Worm (Caenorhabditis elegans) whole organism, L2 larva: ENCODE measurements around the gene cal-3.

Experiments used
- R02D3.7 ChIP-seq: fragments of 150-350 bp; optimal IDR thresholded peaks from 2 replicates; lab custom pipeline; 2014; ENCODE audit warnings: missing biosample characterization, missing genetic modification characterization
- ZK546.5 ChIP-seq: sonication (generic microtip); optimal IDR thresholded peaks from 2 replicates; lab custom pipeline; 2017; ENCODE audit warnings: missing biosample characterization, missing genetic modification characterization
- ama-1 ChIP-seq: fragments of 150-350 bp; optimal IDR thresholded peaks from 2 replicates; lab custom pipeline; 2018; ENCODE audit warnings: inconsistent platforms
- blmp-1 ChIP-seq: sonication (generic microtip); optimal IDR thresholded peaks from 2 replicates; lab custom pipeline; 2017; ENCODE audit warnings: missing genetic modification characterization, mild to moderate bottlenecking, missing compliant biosample characterization, antibody characterized with exemption, moderate library complexity; ENCODE audit not compliant: insufficient read depth
- ceh-16 ChIP-seq: fragments of 150-350 bp; optimal IDR thresholded peaks from 2 replicates; lab custom pipeline; 2014; ENCODE audit warnings: missing biosample characterization, missing genetic modification characterization
- ceh-82 ChIP-seq: fragments of 150-350 bp; optimal IDR thresholded peaks from 2 replicates; lab custom pipeline; 2014; ENCODE audit warnings: missing biosample characterization, missing genetic modification characterization
- dmd-4 ChIP-seq: sonication (generic microtip); optimal IDR thresholded peaks from 2 replicates; lab custom pipeline; 2017; ENCODE audit warnings: missing biosample characterization, missing genetic modification characterization
- elt-1 ChIP-seq: fragments of 150-350 bp; optimal IDR thresholded peaks from 2 replicates; lab custom pipeline; 2014; ENCODE audit warnings: missing biosample characterization, missing genetic modification characterization
- gmeb-1 ChIP-seq: fragments of 150-350 bp; optimal IDR thresholded peaks from 2 replicates; lab custom pipeline; 2014; ENCODE audit warnings: missing biosample characterization, missing genetic modification characterization
- lin-11 ChIP-seq: fragments of 150-350 bp; sonication (generic microtip); optimal IDR thresholded peaks from 2 replicates; lab custom pipeline; 2014; ENCODE audit warnings: missing biosample characterization, missing genetic modification characterization, inconsistent platforms, mixed read lengths
- lin-13 ChIP-seq: fragments of 150-350 bp; optimal IDR thresholded peaks from 2 replicates; lab custom pipeline; 2014; ENCODE audit warnings: missing biosample characterization, missing genetic modification reagents, missing genetic modification characterization
- lin-39 ChIP-seq: fragments of 150-350 bp; optimal IDR thresholded peaks from 2 replicates; lab custom pipeline; 2014; ENCODE audit warnings: missing biosample characterization, missing genetic modification reagents, missing genetic modification characterization
- mab-5 ChIP-seq: fragments of 150-350 bp; optimal IDR thresholded peaks from 2 replicates; lab custom pipeline; 2014; ENCODE audit warnings: missing biosample characterization, missing genetic modification characterization
- mdl-1 ChIP-seq, 2 experiments: fragments of 150-350 bp in 1 of 2; sonication (generic microtip) in 1 of 2; optimal IDR thresholded peaks; 2 replicates each; lab custom pipeline; 2017; ENCODE audit warnings: missing biosample characterization in 2 of 2, missing genetic modification characterization in 2 of 2
- nhr-10 ChIP-seq: sonication (generic microtip); optimal IDR thresholded peaks from 2 replicates; lab custom pipeline; 2017; ENCODE audit warnings: missing biosample characterization, missing genetic modification characterization
- nhr-11 ChIP-seq: fragments of 150-350 bp; optimal IDR thresholded peaks from 2 replicates; lab custom pipeline; 2014; ENCODE audit warnings: missing biosample characterization, missing genetic modification characterization
- nhr-12 ChIP-seq: fragments of 150-350 bp; optimal IDR thresholded peaks from 2 replicates; lab custom pipeline; 2014; ENCODE audit warnings: missing biosample characterization, missing genetic modification characterization
- nhr-21 ChIP-seq: fragments of 150-350 bp; optimal IDR thresholded peaks from 2 replicates; lab custom pipeline; 2014; ENCODE audit warnings: missing biosample characterization, missing genetic modification characterization
- nhr-237 ChIP-seq: fragments of 150-350 bp; optimal IDR thresholded peaks from 2 replicates; lab custom pipeline; 2014; ENCODE audit warnings: missing biosample characterization, missing genetic modification characterization
- nhr-25 ChIP-seq: fragments of 150-350 bp; sonication (generic microtip); optimal IDR thresholded peaks from 3 replicates; lab custom pipeline; 2014; ENCODE audit warnings: missing biosample characterization, missing genetic modification characterization
- nhr-6 ChIP-seq: fragments of 150-350 bp; optimal IDR thresholded peaks from 2 replicates; lab custom pipeline; 2014; ENCODE audit warnings: missing biosample characterization, missing genetic modification characterization
- nhr-77 ChIP-seq: fragments of 150-350 bp; optimal IDR thresholded peaks from 2 replicates; lab custom pipeline; 2014; ENCODE audit warnings: missing biosample characterization, missing genetic modification characterization
- peb-1 ChIP-seq: fragments of 150-350 bp; optimal IDR thresholded peaks from 2 replicates; lab custom pipeline; 2014; ENCODE audit warnings: missing biosample characterization, missing genetic modification characterization
- skn-1 ChIP-seq: sonication (generic microtip); optimal IDR thresholded peaks from 2 replicates; lab custom pipeline; 2017; ENCODE audit warnings: missing biosample characterization, missing genetic modification characterization
- sma-9 ChIP-seq, 2 experiments: fragments of 150-350 bp in 1 of 2; sonication (generic microtip) in 1 of 2; optimal IDR thresholded peaks; 2 replicates each; lab custom pipeline; 2014 to 2016; ENCODE audit warnings: missing genetic modification characterization in 2 of 2, mild to moderate bottlenecking in 1 of 2, missing biosample characterization in 1 of 2, missing compliant biosample characterization in 1 of 2, missing genetic modification reagents in 1 of 2, moderate library complexity in 1 of 2
- unc-39 ChIP-seq: fragments of 150-350 bp; optimal IDR thresholded peaks from 2 replicates; lab custom pipeline; 2014; ENCODE audit warnings: missing biosample characterization, missing genetic modification characterization
- unc-55 ChIP-seq: fragments of 150-350 bp; sonication (generic microtip); optimal IDR thresholded peaks from 3 replicates; lab custom pipeline; 2014; ENCODE audit warnings: missing biosample characterization, missing genetic modification reagents, missing genetic modification characterization
- unc-62 ChIP-seq: fragments of 150-350 bp; optimal IDR thresholded peaks from 2 replicates; lab custom pipeline; 2014; ENCODE audit warnings: missing biosample characterization, missing genetic modification reagents, missing genetic modification characterization
- zag-1 ChIP-seq: fragments of 150-350 bp; optimal IDR thresholded peaks from 2 replicates; lab custom pipeline; 2014; ENCODE audit warnings: missing biosample characterization, missing genetic modification characterization
- ztf-1 ChIP-seq: fragments of 200-800 bp; sonication (Bioruptor generic); conservative IDR thresholded peaks from 2 replicates; pipeline ENCODE4 v1.3.6; 2022; ENCODE audit warnings: missing genetic modification characterization, missing compliant biosample characterization
- ztf-11 ChIP-seq: sonication (generic microtip); optimal IDR thresholded peaks from 2 replicates; lab custom pipeline; 2017; ENCODE audit warnings: missing biosample characterization, missing genetic modification characterization
- ztf-4 ChIP-seq: fragments of 150-350 bp; optimal IDR thresholded peaks from 2 replicates; lab custom pipeline; 2014; ENCODE audit warnings: missing biosample characterization, missing genetic modification characterization

Gene cal-3

DNA sequence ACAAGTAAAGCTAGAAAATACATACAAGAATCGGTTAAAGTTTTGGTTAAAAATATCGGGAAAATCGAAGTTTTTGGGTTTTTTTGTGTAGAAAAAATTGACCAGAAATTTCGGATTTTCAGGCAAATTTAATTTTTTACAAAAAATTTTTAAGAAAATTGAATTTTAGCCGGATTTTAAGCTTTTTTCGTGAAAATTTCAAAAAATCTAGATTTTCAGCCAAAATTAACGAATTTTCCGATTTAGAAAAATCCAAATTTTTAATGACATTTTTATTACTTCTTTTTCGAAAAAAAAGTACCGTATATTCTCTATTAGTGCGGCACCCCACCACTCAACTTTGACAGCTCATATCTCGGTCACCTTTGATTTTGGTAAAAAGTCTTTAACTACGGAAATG is 34.0 kb downstream of the cal-3 start, which contains the start of gene osm-3:
Gene osm-3 (minus strand): TSS at position 101 of the 400 bp plus-strand sequence.
- TF ChIP-seq unc-62 (GFP tag; lab: Kevin White, UChicago): no peak
- TF ChIP-seq zag-1: no peak
- no peak for TF ChIP-seq ceh-16
- no peak for TF ChIP-seq nhr-237
- TF ChIP-seq peb-1 (tag; lab: Kevin White, UChicago): no peak
- TF ChIP-seq lin-11: no peak
- TF ChIP-seq nhr-21 (tag; lab: Kevin White, UChicago): no peak
- no peak for TF ChIP-seq ztf-11 (tag; lab: Kevin White, UChicago)
- no peak for TF ChIP-seq ztf-1 (GFP tag; lab: Robert Waterston, UW)
- TF ChIP-seq nhr-10 (tag; lab: Kevin White, UChicago): no peak
- no peak for TF ChIP-seq unc-55 (GFP tag; lab: Kevin White, UChicago)
- no peak for TF ChIP-seq gmeb-1
- no peak for TF ChIP-seq nhr-6 (tag; lab: Kevin White, UChicago)
- TF ChIP-seq sma-9 (GFP tag; optimal IDR thresholded peaks at IDR 0.05; lab: Kevin White, UChicago): no peak
- TF ChIP-seq sma-9 (tag; optimal IDR thresholded peaks at IDR 0.05; lab: Kevin White, UChicago): no peak
- no peak for TF ChIP-seq ama-1
- TF ChIP-seq mab-5 (tag; lab: Kevin White, UChicago): no peak
- TF ChIP-seq ztf-4 (tag; lab: Kevin White, UChicago): no peak

DNA sequence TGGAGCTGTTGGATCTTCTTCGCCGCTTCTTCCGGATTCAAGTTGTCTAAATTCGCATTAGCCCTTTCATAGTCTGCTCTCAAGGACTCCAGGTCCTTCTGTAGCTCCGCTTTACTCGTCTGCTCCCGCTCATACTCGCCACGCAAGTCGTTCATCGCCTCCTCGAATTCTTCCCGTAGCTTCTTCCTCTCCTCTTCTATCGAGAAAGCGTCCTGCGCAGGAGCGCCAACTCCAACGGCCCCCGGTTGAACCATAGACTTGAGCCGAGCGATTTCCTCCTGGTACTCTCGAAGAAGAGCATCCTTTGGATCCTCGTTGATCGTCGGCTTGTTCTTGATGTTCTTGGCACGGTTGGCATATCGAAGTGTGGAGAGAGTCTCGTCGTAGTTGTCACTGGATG is 37.5 kb downstream of the cal-3 start:
- no peak for TF ChIP-seq mdl-1 (tag; optimal IDR thresholded peaks at IDR 0.05; lab: Kevin White, UChicago)
- TF ChIP-seq lin-39 (tag; lab: Kevin White, UChicago): no peak
- TF ChIP-seq blmp-1: no peak
- TF ChIP-seq mab-5 (tag; lab: Kevin White, UChicago): no peak
- no peak for TF ChIP-seq dmd-4 (tag; lab: Kevin White, UChicago)
- no peak for TF ChIP-seq ZK546.5
- TF ChIP-seq nhr-6 (tag; lab: Kevin White, UChicago): no peak
- TF ChIP-seq unc-39 (tag; lab: Kevin White, UChicago): no peak
- no peak for TF ChIP-seq elt-1 (tag; lab: Kevin White, UChicago)
- TF ChIP-seq ztf-11 (tag; lab: Kevin White, UChicago): no peak
- TF ChIP-seq unc-55 (GFP tag; lab: Kevin White, UChicago): no peak
- no peak for TF ChIP-seq peb-1 (tag; lab: Kevin White, UChicago)
- no peak for TF ChIP-seq sma-9 (GFP tag; optimal IDR thresholded peaks at IDR 0.05; lab: Kevin White, UChicago)
- no peak for TF ChIP-seq sma-9 (tag; optimal IDR thresholded peaks at IDR 0.05; lab: Kevin White, UChicago)

ce11 chrIV:3794437-3794836 is 40.5 kb downstream of the cal-3 start, which contains the start of gene K09B3.1:
Gene K09B3.1 (plus strand): TSS chrIV:3794737.
- TF ChIP-seq peb-1 (tag; lab: Kevin White, UChicago) (no peak), unc-55 (GFP tag; lab: Kevin White, UChicago) (no peak), lin-13 (no peak), zag-1 (no peak), nhr-12 (tag; lab: Kevin White, UChicago) (no peak), R02D3.7 (tag; lab: Kevin White, UChicago) (no peak), ceh-82 (tag; lab: Kevin White, UChicago) (no peak)

- TF ChIP-seq mdl-1 (tag; optimal IDR thresholded peaks at IDR 0.05; lab: Kevin White, UChicago) (no peak), zag-1 (no peak), unc-62 (GFP tag; lab: Kevin White, UChicago) (no peak), nhr-77 (tag; lab: Kevin White, UChicago) (no peak), nhr-11 (no peak)
- TF ChIP-seq, all 48 proteins: peak for 0
These were observed 51.1 kb downstream of the cal-3 start, which contains the start of gene glct-6 for ce11 chrIV:3783910-3784309. Gene glct-6 (plus strand): TSS chrIV:3784210.

DNA sequence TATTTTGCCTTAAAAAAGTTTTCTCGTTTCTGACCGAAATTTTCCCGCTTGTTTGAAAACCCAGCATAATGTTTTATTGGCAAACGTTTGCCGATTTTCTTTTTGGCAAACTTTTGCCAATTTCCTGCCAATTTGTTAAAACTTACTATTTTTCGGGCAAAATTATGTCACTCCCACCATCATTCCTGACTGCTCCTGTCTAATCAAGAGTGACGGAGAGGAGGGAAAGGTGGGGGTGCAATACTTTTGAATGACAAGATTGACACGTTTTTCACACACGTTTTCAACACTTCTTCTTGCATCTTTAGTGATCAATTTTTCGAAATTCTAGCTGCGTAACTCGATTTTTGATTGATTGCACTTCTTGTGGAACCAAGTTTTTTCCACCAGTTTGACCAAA is 53.4 kb downstream of the cal-3 start:
- TF ChIP-seq unc-62 (GFP tag; lab: Kevin White, UChicago) (no peak), lin-39 (tag; lab: Kevin White, UChicago) (no peak), gmeb-1 (no peak), nhr-21 (tag; lab: Kevin White, UChicago) (no peak), lin-11 (no peak), lin-13 (no peak), nhr-25 (tag; lab: Kevin White, UChicago) (no peak), nhr-6 (tag; lab: Kevin White, UChicago) (no peak), ceh-16 (no peak), skn-1 (no peak), sma-9 (GFP tag; optimal IDR thresholded peaks at IDR 0.05; lab: Kevin White, UChicago) (no peak), sma-9 (tag; optimal IDR thresholded peaks at IDR 0.05; lab: Kevin White, UChicago) (no peak), ztf-1 (GFP tag; lab: Robert Waterston, UW) (no peak)
